Fruit fly (Drosophila melanogaster) whole organism, embryonic: ENCODE measurements around the gene CG44040.

ENCODE experiments used
- Bgb ChIP-seq: fragments of 200-800 bp; sonication (Bioruptor generic); IDR thresholded peaks from 2 replicates; pipeline ENCODE4 v1.3.6; 2022; ENCODE audit warnings: missing biosample characterization, missing genetic modification characterization; ENCODE audit not compliant: partially characterized antibody
- Blimp-1 ChIP-seq: fragments of 200-800 bp; sonication (Bioruptor generic); optimal IDR thresholded peaks from 3 replicates; lab custom pipeline; 2018; ENCODE audit warnings: missing biosample characterization, missing genetic modification characterization, mild to moderate bottlenecking, moderate library complexity, missing genetic modification reagents
- CG12071 ChIP-seq: fragments of 200-800 bp; sonication (Bioruptor generic); optimal IDR thresholded peaks from 3 replicates; lab custom pipeline; 2018; ENCODE audit warnings: missing biosample characterization, mild to moderate bottlenecking, missing genetic modification characterization
- CG12104 ChIP-seq: fragments of 200-800 bp; sonication (Bioruptor generic); optimal IDR thresholded peaks from 3 replicates; lab custom pipeline; 2016; ENCODE audit warnings: missing biosample characterization, missing genetic modification characterization
- CG12769 ChIP-seq: fragments of 200-800 bp; sonication (Bioruptor generic); optimal IDR thresholded peaks from 2 replicates; lab custom pipeline; 2019; ENCODE audit warnings: missing biosample characterization, mild to moderate bottlenecking, missing genetic modification characterization, moderate library complexity
- CG13287 ChIP-seq: fragments of 200-800 bp; sonication (Bioruptor generic); IDR thresholded peaks from 2 replicates; pipeline ENCODE4 v1.3.6; 2022; ENCODE audit warnings: missing biosample characterization, missing genetic modification characterization; ENCODE audit not compliant: partially characterized antibody
- CG14860 ChIP-seq: fragments of 200-800 bp; sonication (Bioruptor generic); IDR thresholded peaks from 3 replicates; pipeline ENCODE4 v1.3.6; 2022; ENCODE audit warnings: missing biosample characterization, missing genetic modification characterization; ENCODE audit not compliant: partially characterized antibody
- CG1603 ChIP-seq: fragments of 200-800 bp; sonication (Bioruptor generic); optimal IDR thresholded peaks from 2 replicates; lab custom pipeline; 2019; ENCODE audit warnings: missing biosample characterization, mild to moderate bottlenecking, missing genetic modification characterization, moderate library complexity
- CG1647 ChIP-seq: fragments of 200-800 bp; sonication (Bioruptor generic); optimal IDR thresholded peaks from 3 replicates; lab custom pipeline; 2016; ENCODE audit warnings: missing biosample characterization, missing genetic modification characterization
- CG17385 ChIP-seq: fragments of 200-800 bp; sonication (Bioruptor generic); optimal IDR thresholded peaks from 3 replicates; lab custom pipeline; 2018; ENCODE audit warnings: missing biosample characterization, mild to moderate bottlenecking, missing genetic modification characterization
- CG18262 ChIP-seq: fragments of 200-800 bp; optimal IDR thresholded peaks from 3 replicates; lab custom pipeline; 2019; ENCODE audit warnings: missing biosample characterization, mild to moderate bottlenecking, missing genetic modification characterization, moderate library complexity
- CG18619 ChIP-seq: fragments of 200-800 bp; sonication (Bioruptor generic); optimal IDR thresholded peaks from 3 replicates; lab custom pipeline; 2017; ENCODE audit warnings: missing biosample characterization, mild to moderate bottlenecking, missing genetic modification characterization
- CG31365 ChIP-seq: fragments of 200-800 bp; sonication (Bioruptor generic); optimal IDR thresholded peaks from 2 replicates; lab custom pipeline; 2018; ENCODE audit warnings: missing biosample characterization, mild to moderate bottlenecking, missing genetic modification characterization
- CG34422 ChIP-seq: fragments of 200-800 bp; sonication (Bioruptor generic); IDR thresholded peaks from 3 replicates; pipeline ENCODE4 v1.3.6; 2022; ENCODE audit warnings: missing biosample characterization, missing genetic modification characterization
- CG43689 ChIP-seq: fragments of 200-800 bp; sonication (Bioruptor generic); IDR thresholded peaks from 2 replicates; pipeline ENCODE4 v1.3.6; 2022; ENCODE audit warnings: missing biosample characterization, missing genetic modification characterization
- CG7556 ChIP-seq: fragments of 200-800 bp; sonication (Bioruptor generic); optimal IDR thresholded peaks from 2 replicates; lab custom pipeline; 2017; ENCODE audit warnings: missing biosample characterization, mild to moderate bottlenecking, missing genetic modification characterization
- CG9876 ChIP-seq: fragments of 200-800 bp; sonication (Bioruptor generic); optimal IDR thresholded peaks from 2 replicates; lab custom pipeline; 2016; ENCODE audit warnings: missing biosample characterization, missing genetic modification characterization
- CoRest ChIP-seq: fragments of 200-800 bp; sonication (Bioruptor generic); optimal IDR thresholded peaks from 3 replicates; lab custom pipeline; 2018; ENCODE audit warnings: missing biosample characterization, mild to moderate bottlenecking, missing genetic modification characterization, moderate library complexity
- Fer3 ChIP-seq: fragments of 200-800 bp; sonication (Bioruptor generic); optimal IDR thresholded peaks from 2 replicates; lab custom pipeline; 2018; ENCODE audit warnings: missing biosample characterization, mild to moderate bottlenecking, missing genetic modification characterization, moderate library complexity
- HHEX ChIP-seq: fragments of 200-800 bp; sonication (Bioruptor generic); optimal IDR thresholded peaks from 3 replicates; lab custom pipeline; 2017; ENCODE audit warnings: missing biosample characterization, mild to moderate bottlenecking, missing genetic modification characterization, missing genetic modification reagents
- Hr51 ChIP-seq, 2 experiments: fragments of 200-800 bp; sonication (Bioruptor generic); optimal IDR thresholded peaks; 2 replicates in 1 of 2; 3 replicates in 1 of 2; lab custom pipeline; 2016 to 2018; ENCODE audit warnings: missing biosample characterization in 2 of 2, missing genetic modification characterization in 2 of 2, mild to moderate bottlenecking in 1 of 2, moderate library complexity in 1 of 2
- Hsf ChIP-seq: fragments of 200-800 bp; sonication (Bioruptor generic); optimal IDR thresholded peaks from 3 replicates; lab custom pipeline; 2016; ENCODE audit warnings: missing biosample characterization, missing genetic modification characterization
- Lhr ChIP-seq: fragments of 200-800 bp; sonication (Bioruptor generic); optimal IDR thresholded peaks from 3 replicates; lab custom pipeline; 2017; ENCODE audit warnings: mild to moderate bottlenecking, missing biosample characterization, missing genetic modification reagents, missing genetic modification characterization
- Med ChIP-seq: fragments of 200-800 bp; sonication (Bioruptor generic); peaks from one replicate; lab custom pipeline; 2016; ENCODE audit warnings: missing biosample characterization, missing genetic modification characterization, mild to moderate bottlenecking, inconsistent platforms, moderate library complexity
- Oaz ChIP-seq: fragments of 200-800 bp; sonication (Bioruptor generic); IDR thresholded peaks from 2 replicates; pipeline ENCODE4 v1.3.6; 2022; ENCODE audit warnings: missing biosample characterization, missing genetic modification characterization
- Rfx ChIP-seq: fragments of 200-800 bp; sonication (Bioruptor generic); IDR thresholded peaks from 2 replicates; pipeline ENCODE4 v1.3.6; 2022; ENCODE audit warnings: missing biosample characterization, missing genetic modification characterization
- Sry-β ChIP-seq: fragments of 200-800 bp; sonication (Bioruptor generic); optimal IDR thresholded peaks from 2 replicates; lab custom pipeline; 2018; ENCODE audit warnings: missing biosample characterization, mild to moderate bottlenecking, missing genetic modification characterization, moderate library complexity
- abd-A ChIP-seq: fragments of 200-800 bp; sonication (Bioruptor generic); optimal IDR thresholded peaks from 3 replicates; lab custom pipeline; 2019; ENCODE audit warnings: missing biosample characterization, mild to moderate bottlenecking, missing genetic modification characterization, moderate library complexity
- ase ChIP-seq: fragments of 200-800 bp; sonication (Bioruptor generic); IDR thresholded peaks from 3 replicates; pipeline ENCODE4 v1.3.6; 2022; ENCODE audit warnings: missing biosample characterization, missing genetic modification characterization
- bab2 ChIP-seq: fragments of 200-800 bp; sonication (Bioruptor generic); optimal IDR thresholded peaks from 2 replicates; lab custom pipeline; 2016; ENCODE audit warnings: missing biosample characterization, missing genetic modification characterization
- bowl ChIP-seq: fragments of 200-800 bp; sonication (Bioruptor generic); IDR thresholded peaks from 2 replicates; pipeline ENCODE4 v1.3.6; 2022; ENCODE audit warnings: missing biosample characterization, missing genetic modification characterization
- bsh ChIP-seq, 2 experiments: fragments of 200-800 bp; sonication (Bioruptor generic); optimal IDR thresholded peaks; 2 replicates each; lab custom pipeline; 2017 to 2018; ENCODE audit warnings: mild to moderate bottlenecking in 2 of 2, missing biosample characterization in 2 of 2, missing genetic modification characterization in 2 of 2, moderate library complexity in 1 of 2
- caup ChIP-seq: fragments of 200-800 bp; sonication (Bioruptor generic); optimal IDR thresholded peaks from 3 replicates; lab custom pipeline; 2017; ENCODE audit warnings: missing biosample characterization, mild to moderate bottlenecking, missing genetic modification characterization, moderate library complexity; ENCODE audit not compliant: severe bottlenecking
- crol ChIP-seq: fragments of 200-800 bp; sonication (Bioruptor generic); IDR thresholded peaks from 2 replicates; pipeline ENCODE4 v1.3.6; 2022; ENCODE audit warnings: missing biosample characterization, missing genetic modification characterization
- disco-r ChIP-seq: fragments of 200-800 bp; sonication (Bioruptor generic); optimal IDR thresholded peaks from 2 replicates; lab custom pipeline; 2016; ENCODE audit warnings: missing biosample characterization, missing genetic modification characterization
- fd64A ChIP-seq: fragments of 200-800 bp; sonication (Bioruptor generic); optimal IDR thresholded peaks from 3 replicates; lab custom pipeline; 2018; ENCODE audit warnings: missing biosample characterization, mild to moderate bottlenecking, missing genetic modification characterization
- her ChIP-seq: fragments of 200-800 bp; sonication (Bioruptor generic); optimal IDR thresholded peaks from 2 replicates; lab custom pipeline; 2016; ENCODE audit warnings: missing biosample characterization, missing genetic modification characterization
- hkb ChIP-seq, 2 experiments: fragments of 200-800 bp in 1 of 2; fragments of >200 bp in 1 of 2; sonication (Bioruptor generic) in 1 of 2; IDR thresholded peaks in 1 of 2; optimal IDR thresholded peaks in 1 of 2; 2 replicates each; pipeline versions ENCODE4 v1.3.6 to Lab custom; 2017 to 2022; ENCODE audit warnings: missing biosample characterization in 1 of 2, missing genetic modification characterization in 1 of 2
- klu ChIP-seq: fragments of 200-800 bp; sonication (Bioruptor generic); IDR thresholded peaks from 2 replicates; pipeline ENCODE4 v1.3.6; 2022; ENCODE audit warnings: missing biosample characterization, missing genetic modification characterization
- oc ChIP-seq: fragments of 200-800 bp; sonication (Bioruptor generic); optimal IDR thresholded peaks from 2 replicates; lab custom pipeline; 2018; ENCODE audit warnings: missing biosample characterization, mild to moderate bottlenecking, missing genetic modification characterization, moderate library complexity
- repo ChIP-seq: fragments of 200-800 bp; sonication (Bioruptor generic); optimal IDR thresholded peaks from 2 replicates; lab custom pipeline; 2016; ENCODE audit warnings: missing biosample characterization, missing genetic modification characterization
- sens ChIP-seq: fragments of 200-800 bp; sonication (Bioruptor generic); peaks from one replicate; lab custom pipeline; 2016; ENCODE audit warnings: missing biosample characterization, missing genetic modification characterization
- slbo ChIP-seq: fragments of 200-800 bp; sonication (Bioruptor generic); IDR thresholded peaks from 2 replicates; pipeline ENCODE4 v1.3.6; 2022; ENCODE audit warnings: missing biosample characterization, missing genetic modification characterization
- toy ChIP-seq: fragments of 200-800 bp; sonication (Bioruptor generic); IDR thresholded peaks from 2 replicates; pipeline ENCODE4 v1.3.6; 2022; ENCODE audit warnings: missing biosample characterization, missing genetic modification characterization
- wdn ChIP-seq: fragments of 200-800 bp; sonication (Bioruptor generic); IDR thresholded peaks from 2 replicates; pipeline ENCODE4 v1.3.6; 2022; ENCODE audit warnings: missing biosample characterization, missing genetic modification characterization
- wek ChIP-seq: fragments of 200-800 bp; sonication (Bioruptor generic); optimal IDR thresholded peaks from 3 replicates; lab custom pipeline; 2018; ENCODE audit warnings: missing biosample characterization, mild to moderate bottlenecking, missing genetic modification characterization, moderate library complexity
- zen2 ChIP-seq: fragments of 200-800 bp; sonication (Bioruptor generic); IDR thresholded peaks from 3 replicates; pipeline ENCODE4 v1.3.6; 2022; ENCODE audit warnings: missing biosample characterization, missing genetic modification characterization; ENCODE audit not compliant: partially characterized antibody

The CG44040 gene

DNA sequence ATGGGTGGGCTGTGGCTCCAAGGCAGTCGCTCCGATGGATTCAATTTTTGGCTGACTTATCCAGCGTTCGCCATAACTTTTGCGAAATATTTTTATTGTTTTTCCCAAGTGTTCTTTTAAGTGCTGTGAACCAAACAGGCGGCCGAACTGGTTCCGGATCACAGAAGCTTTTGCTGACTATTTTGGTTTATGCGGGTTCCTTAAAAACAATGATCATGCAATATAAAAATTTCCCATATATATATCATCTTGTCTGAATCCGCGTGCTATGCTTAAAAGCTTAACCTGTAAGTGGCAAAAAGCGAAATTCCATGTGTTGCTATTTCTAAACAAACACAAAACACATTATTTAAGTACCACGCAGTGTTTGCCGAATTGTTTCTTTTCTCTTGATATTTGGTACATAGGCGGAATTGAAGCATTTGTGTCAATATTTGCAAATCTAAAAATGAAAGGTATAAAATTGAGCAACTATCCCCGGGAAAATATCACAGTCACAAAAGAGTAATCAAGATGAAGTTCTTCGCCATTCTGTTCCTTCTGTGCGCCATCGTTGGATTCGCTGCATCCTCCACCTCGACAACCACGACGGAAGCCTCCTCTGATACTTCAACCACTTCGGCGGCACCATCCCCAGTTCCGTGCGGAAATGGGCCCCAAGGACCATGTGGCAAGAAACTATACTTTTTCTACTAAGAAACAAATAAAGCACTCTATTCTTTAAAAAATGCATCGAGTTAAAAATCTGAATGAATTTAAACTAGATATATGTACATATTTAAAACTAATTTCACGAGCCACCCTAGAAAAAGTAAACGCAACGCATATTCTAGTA is at the start of gene CG44040, which contains the start of gene CG6276 (continued):
- TF ChIP-seq CG9876: peak; percentile 37
- TF ChIP-seq Med: peak; percentile 94
- peak; percentile 13 for TF ChIP-seq Blimp-1 (GFP tag; lab: Kevin White, UChicago)
- TF ChIP-seq CG34422 (GFP tag; lab: Robert Waterston, UW): no peak
- peak; percentile 21 for TF ChIP-seq CG12071 (GFP tag; lab: Kevin White, UChicago)
- peak; percentile 88 for TF ChIP-seq sens (GFP tag; lab: Kevin White, UChicago)
- peak; percentile 39 for TF ChIP-seq fd64A (GFP tag; lab: Kevin White, UChicago)
- no peak for TF ChIP-seq bowl (GFP tag; lab: Robert Waterston, UW)
- TF ChIP-seq CG18619 (GFP tag; lab: Kevin White, UChicago): peak; percentile 30
- no peak for TF ChIP-seq Oaz (GFP tag; lab: Robert Waterston, UW)
- no peak for TF ChIP-seq CG14860 (GFP tag; lab: Robert Waterston, UW)
- TF ChIP-seq repo: no peak
- no peak; the same call in 1 of the 2 replicates for TF ChIP-seq CG13287 (GFP tag; lab: Robert Waterston, UW)
- TF ChIP-seq CG1647: no peak
- no peak for TF ChIP-seq crol (GFP tag; lab: Robert Waterston, UW)
- TF ChIP-seq ase (GFP tag; lab: Robert Waterston, UW): peak; percentile 10; the same call in 1 of the 3 replicates
- peak; percentile 40 for TF ChIP-seq CG7556 (GFP tag; lab: Kevin White, UChicago)
- TF ChIP-seq Lhr (GFP tag; lab: Kevin White, UChicago): no peak
- peak; percentile 55 for TF ChIP-seq CG1603 (tag; lab: Kevin White, UChicago)
- no peak for TF ChIP-seq CG17385 (GFP tag; lab: Kevin White, UChicago)
- peak in 1 of 2 experiments; percentile 57 for TF ChIP-seq Hr51 (GFP tag; optimal IDR thresholded peaks at IDR 0.05; lab: Kevin White, UChicago)
- peak; percentile 13 for TF ChIP-seq CG12104
- TF ChIP-seq wdn (GFP tag; lab: Robert Waterston, UW): no peak
- TF ChIP-seq bab2 (GFP tag; lab: Kevin White, UChicago): peak; percentile 24
- peak; percentile 65 for TF ChIP-seq Rfx (GFP tag; lab: Robert Waterston, UW)
- no peak for TF ChIP-seq wek (GFP tag; lab: Kevin White, UChicago)
- TF ChIP-seq disco-r (GFP tag; lab: Kevin White, UChicago): peak; percentile 5
- TF ChIP-seq bsh (GFP tag; optimal IDR thresholded peaks at IDR 0.05; lab: Kevin White, UChicago): peak in 1 of 2 experiments; percentile 58
- peak; percentile 71 for TF ChIP-seq CG12769 (tag; lab: Kevin White, UChicago)
- TF ChIP-seq HHEX (GFP tag; lab: Kevin White, UChicago): peak; percentile 49
- TF ChIP-seq toy (GFP tag; lab: Robert Waterston, UW): no peak
- TF ChIP-seq oc (tag; lab: Kevin White, UChicago): peak; percentile 5
- peak; percentile 1 for TF ChIP-seq hkb (optimal IDR thresholded peaks at IDR 0.05; lab: Kevin White, UChicago)
- peak; percentile 52; the same call in 1 of the 2 replicates for TF ChIP-seq hkb (GFP tag; IDR thresholded peaks at IDR 0.05; lab: Robert Waterston, UW)
- TF ChIP-seq slbo (GFP tag; lab: Robert Waterston, UW): peak; percentile 59
- TF ChIP-seq abd-A (tag; lab: Kevin White, UChicago): no peak
- no peak; the same call in 1 of the 2 replicates for TF ChIP-seq Bgb (GFP tag; lab: Robert Waterston, UW)
- TF ChIP-seq zen2 (GFP tag; lab: Robert Waterston, UW): no peak
- peak; percentile 51 for TF ChIP-seq CoRest (tag; lab: Kevin White, UChicago)
- no peak for TF ChIP-seq Sry-β (GFP tag; lab: Kevin White, UChicago)
- TF ChIP-seq Fer3 (tag; lab: Kevin White, UChicago): peak; percentile 61
- TF ChIP-seq CG31365 (tag; lab: Kevin White, UChicago): peak; percentile 17
- TF ChIP-seq Hsf (GFP tag; lab: Kevin White, UChicago): peak; percentile 33
- peak; percentile 60 for TF ChIP-seq caup
- TF ChIP-seq klu (GFP tag; lab: Robert Waterston, UW): 0 out of 2 replicates have a peak, but pooled peaks have one; percentile 14
- TF ChIP-seq CG18262 (tag; lab: Kevin White, UChicago): peak; percentile 48
- TF ChIP-seq her (GFP tag; lab: Kevin White, UChicago): peak; percentile 4
- TF ChIP-seq CG43689 (GFP tag; lab: Robert Waterston, UW): peak; percentile 43; the same call in 1 of the 2 replicates
